Worm (Caenorhabditis elegans) whole organism, L1 larva: Measurements from ENCODE around the gene umps-1.
A peak's percentile ranks its signal among the peaks of the same experiment; 100 is the strongest.

ENCODE experiments used
- C04F5.9 ChIP-seq: sonication (generic microtip); optimal IDR thresholded peaks from 2 replicates; lab custom pipeline; 2016; ENCODE audit warnings: missing genetic modification characterization, missing compliant biosample characterization
- C16A3.4 ChIP-seq: fragments of 150-350 bp; optimal IDR thresholded peaks from 2 replicates; lab custom pipeline; 2014; ENCODE audit warnings: missing biosample characterization, missing genetic modification characterization
- Y116A8C.19 ChIP-seq: sonication (generic microtip); optimal IDR thresholded peaks from 2 replicates; lab custom pipeline; 2016; ENCODE audit warnings: missing compliant biosample characterization, missing genetic modification characterization, borderline replicate concordance
- alr-1 ChIP-seq: fragments of 200-800 bp; sonication (Bioruptor generic); optimal IDR thresholded peaks from 2 replicates; lab custom pipeline; 2018; ENCODE audit warnings: borderline replicate concordance, mild to moderate bottlenecking, missing genetic modification characterization, missing compliant biosample characterization
- blmp-1 ChIP-seq: fragments of 150-350 bp; optimal IDR thresholded peaks from 2 replicates; lab custom pipeline; 2014; ENCODE audit warnings: missing biosample characterization, missing genetic modification characterization
- ceh-8 ChIP-seq: fragments of 200-800 bp; sonication (Bioruptor generic); optimal IDR thresholded peaks from 2 replicates; lab custom pipeline; 2018; ENCODE audit warnings: mild to moderate bottlenecking, missing genetic modification characterization, moderate library complexity, missing compliant biosample characterization
- ceh-82 ChIP-seq, 3 experiments: fragments of 150-350 bp in 1 of 3; sonication (generic microtip) in 2 of 3; optimal IDR thresholded peaks; 2 replicates each; lab custom pipeline; 2014 to 2017; ENCODE audit warnings: missing biosample characterization in 3 of 3, missing genetic modification characterization in 3 of 3
- dsc-1 ChIP-seq: sonication (generic microtip); optimal IDR thresholded peaks from 2 replicates; lab custom pipeline; 2016; ENCODE audit warnings: mild to moderate bottlenecking, missing genetic modification characterization, missing compliant biosample characterization
- efl-3 ChIP-seq: fragments of 200-800 bp; sonication (Bioruptor generic); optimal IDR thresholded peaks from 2 replicates; lab custom pipeline; 2018; ENCODE audit warnings: mild to moderate bottlenecking, missing genetic modification characterization, missing compliant biosample characterization
- egl-13 ChIP-seq: sonication (generic microtip); optimal IDR thresholded peaks from 2 replicates; lab custom pipeline; 2016; ENCODE audit warnings: missing genotype, missing genetic modification reagents, missing genetic modification characterization, missing compliant biosample characterization
- egl-27 ChIP-seq, 2 experiments: fragments of 150-350 bp in 1 of 2; sonication (generic microtip); optimal IDR thresholded peaks; 3 replicates each; lab custom pipeline; 2017 to 2018; ENCODE audit warnings: missing biosample characterization in 2 of 2, missing genetic modification characterization in 2 of 2, missing genetic modification reagents in 2 of 2
- elt-3 ChIP-seq, 6 experiments: fragments of 150-350 bp in 1 of 6; sonication (generic microtip); optimal IDR thresholded peaks; 2 replicates each; lab custom pipeline; 2017 to 2018; ENCODE audit warnings: missing biosample characterization in 6 of 6, missing genetic modification characterization in 6 of 6, inconsistent platforms in 1 of 6
- ets-5 ChIP-seq: fragments of 200-800 bp; sonication (Bioruptor generic); IDR thresholded peaks from 2 replicates; pipeline ENCODE4 v1.3.6; 2022; ENCODE audit warnings: missing genetic modification characterization, missing compliant biosample characterization
- fos-1 ChIP-seq: fragments of 150-350 bp; optimal IDR thresholded peaks from 2 replicates; lab custom pipeline; 2014; ENCODE audit warnings: missing biosample characterization, missing genetic modification characterization
- grh-1 ChIP-seq: fragments of 200-800 bp; sonication (Bioruptor generic); IDR thresholded peaks from 2 replicates; pipeline ENCODE4 v1.3.6; 2022; ENCODE audit warnings: missing genetic modification reagents, missing genetic modification characterization, missing compliant biosample characterization
- hlh-17 ChIP-seq: fragments of 200-800 bp; sonication (Bioruptor generic); optimal IDR thresholded peaks from 2 replicates; lab custom pipeline; 2018; ENCODE audit warnings: missing genetic modification characterization, mild to moderate bottlenecking, missing compliant biosample characterization, moderate library complexity, borderline replicate concordance
- isw-1 ChIP-seq: fragments of 200-800 bp; sonication (Bioruptor generic); IDR thresholded peaks from 2 replicates; pipeline ENCODE4 v1.3.6; 2022; ENCODE audit warnings: missing genetic modification characterization, missing compliant biosample characterization
- jun-1 ChIP-seq: fragments of 150-350 bp; optimal IDR thresholded peaks from 2 replicates; lab custom pipeline; 2014; ENCODE audit warnings: missing biosample characterization, missing genetic modification reagents, missing genetic modification characterization
- lin-14 ChIP-seq: fragments of 200-800 bp; sonication (Bioruptor generic); optimal IDR thresholded peaks from 2 replicates; lab custom pipeline; 2018; ENCODE audit warnings: mild to moderate bottlenecking, missing genetic modification characterization, moderate library complexity, missing compliant biosample characterization
- lin-15B ChIP-seq: fragments of 150-350 bp; sonication (generic microtip); optimal IDR thresholded peaks from 3 replicates; lab custom pipeline; 2014; ENCODE audit warnings: missing biosample characterization, missing genetic modification characterization
- lir-3 ChIP-seq: sonication (generic microtip); optimal IDR thresholded peaks from 2 replicates; lab custom pipeline; 2016; ENCODE audit warnings: mild to moderate bottlenecking, missing genetic modification characterization, moderate library complexity, missing compliant biosample characterization; ENCODE audit not compliant: poor library complexity
- mab-9 ChIP-seq: fragments of 200-800 bp; sonication (Bioruptor generic); IDR thresholded peaks from 2 replicates; pipeline ENCODE4 v1.3.6; 2022; ENCODE audit warnings: missing genetic modification reagents, missing genetic modification characterization, missing compliant biosample characterization
- mdl-1 ChIP-seq, 2 experiments: fragments of 150-350 bp; optimal IDR thresholded peaks; 2 replicates each; lab custom pipeline; 2014 to 2017; ENCODE audit warnings: missing biosample characterization in 2 of 2, missing genetic modification characterization in 2 of 2, inconsistent platforms in 1 of 2
- nhr-12 ChIP-seq: sonication (generic microtip); optimal IDR thresholded peaks from 2 replicates; lab custom pipeline; 2017; ENCODE audit warnings: missing biosample characterization, missing genetic modification characterization
- nhr-20 ChIP-seq: sonication (generic microtip); optimal IDR thresholded peaks from 2 replicates; lab custom pipeline; 2016; ENCODE audit warnings: mild to moderate bottlenecking, missing genetic modification characterization, missing compliant biosample characterization
- nhr-237 ChIP-seq: fragments of 150-350 bp; optimal IDR thresholded peaks from 2 replicates; lab custom pipeline; 2014; ENCODE audit warnings: missing biosample characterization, missing genetic modification characterization
- nhr-47 ChIP-seq: sonication (generic microtip); optimal IDR thresholded peaks from 2 replicates; lab custom pipeline; 2016; ENCODE audit warnings: mild to moderate bottlenecking, missing genetic modification characterization, moderate library complexity, missing compliant biosample characterization
- nhr-71 ChIP-seq: sonication (generic microtip); optimal IDR thresholded peaks from 2 replicates; lab custom pipeline; 2016; ENCODE audit warnings: mild to moderate bottlenecking, missing genetic modification characterization, moderate library complexity, missing compliant biosample characterization
- nhr-77 ChIP-seq: fragments of 150-350 bp; optimal IDR thresholded peaks from 2 replicates; lab custom pipeline; 2014; ENCODE audit warnings: missing biosample characterization, missing genetic modification characterization
- nhr-84 ChIP-seq: sonication (generic microtip); optimal IDR thresholded peaks from 2 replicates; lab custom pipeline; 2017; ENCODE audit warnings: missing biosample characterization, missing genetic modification characterization
- pqm-1 ChIP-seq: sonication (generic microtip); optimal IDR thresholded peaks from 3 replicates; lab custom pipeline; 2017; ENCODE audit warnings: missing biosample characterization, missing genetic modification characterization
- rnt-1 ChIP-seq: sonication (generic microtip); optimal IDR thresholded peaks from 2 replicates; lab custom pipeline; 2016; ENCODE audit warnings: mild to moderate bottlenecking, missing genetic modification characterization, moderate library complexity, missing compliant biosample characterization
- snu-23 ChIP-seq: sonication (generic microtip); optimal IDR thresholded peaks from 2 replicates; lab custom pipeline; 2016; ENCODE audit warnings: missing genetic modification characterization, missing compliant biosample characterization
- sox-4 ChIP-seq: sonication (generic microtip); optimal IDR thresholded peaks from 2 replicates; lab custom pipeline; 2016; ENCODE audit warnings: missing genetic modification characterization, missing compliant biosample characterization
- swsn-7 ChIP-seq: sonication (generic microtip); optimal IDR thresholded peaks from 2 replicates; lab custom pipeline; 2016; ENCODE audit warnings: missing genetic modification characterization, missing compliant biosample characterization
- tlp-1 ChIP-seq: fragments of 150-350 bp; optimal IDR thresholded peaks from 2 replicates; lab custom pipeline; 2014; ENCODE audit warnings: missing biosample characterization, missing genetic modification characterization
- unc-86 ChIP-seq: sonication (generic microtip); optimal IDR thresholded peaks from 2 replicates; lab custom pipeline; 2016; ENCODE audit warnings: missing genetic modification characterization, missing compliant biosample characterization
- unc-98 ChIP-seq: fragments of 200-800 bp; sonication (Bioruptor generic); IDR thresholded peaks from 2 replicates; pipeline ENCODE4 v1.3.6; 2022; ENCODE audit warnings: missing genetic modification characterization, missing compliant biosample characterization
- zip-4 ChIP-seq: fragments of 200-800 bp; sonication (Bioruptor generic); optimal IDR thresholded peaks from 2 replicates; lab custom pipeline; 2018; ENCODE audit warnings: mild to moderate bottlenecking, missing genetic modification characterization, moderate library complexity, missing compliant biosample characterization

The umps-1 gene

ce11 chrIII:10318755-10319154, 38.7 kb downstream of the umps-1 start, which contains the start of gene unc-69 (continued):
- no peak for TF ChIP-seq mdl-1 (tag; optimal IDR thresholded peaks at IDR 0.05; lab: Kevin White, UChicago)
- TF ChIP-seq blmp-1 (tag; lab: Kevin White, UChicago) = no peak
- peak; percentile 48 for TF ChIP-seq dsc-1 (tag; lab: Kevin White, UChicago)
- TF ChIP-seq rnt-1 (tag; lab: Kevin White, UChicago) = peak; percentile 59
- TF ChIP-seq swsn-7 (tag; lab: Kevin White, UChicago) = peak; percentile 63
- TF ChIP-seq nhr-47 (tag; lab: Kevin White, UChicago) = peak; percentile 69
- no peak for TF ChIP-seq pqm-1
- TF ChIP-seq ceh-82 (tag; optimal IDR thresholded peaks at IDR 0.05; lab: Kevin White, UChicago) = peak; percentile 11 to 79 (median 43)
- TF ChIP-seq jun-1 = peak; percentile 39
- no peak for TF ChIP-seq Y116A8C.19
- no peak for TF ChIP-seq nhr-77
- TF ChIP-seq zip-4 (GFP tag; lab: Kevin White, UChicago) = no peak
- peak; percentile 72 for TF ChIP-seq lin-14 (GFP tag; lab: Kevin White, UChicago)
- no peak for TF ChIP-seq egl-27 (tag; optimal IDR thresholded peaks at IDR 0.05; lab: Kevin White, UChicago)
- TF ChIP-seq isw-1 (GFP tag; lab: Robert Waterston, UW) = peak; percentile 43
- TF ChIP-seq ceh-8 (GFP tag; lab: Kevin White, UChicago) = no peak
- TF ChIP-seq unc-86 (tag; lab: Kevin White, UChicago) = peak; percentile 61
- no peak for TF ChIP-seq grh-1
- no peak for TF ChIP-seq C04F5.9 (tag; lab: Kevin White, UChicago)
- no peak for TF ChIP-seq nhr-12 (tag; lab: Kevin White, UChicago)
- peak; percentile 44 for TF ChIP-seq nhr-20 (tag; lab: Kevin White, UChicago)
- TF ChIP-seq efl-3 (GFP tag; lab: Kevin White, UChicago) = no peak
- no peak for TF ChIP-seq fos-1 (tag; lab: Kevin White, UChicago)
- no peak for TF ChIP-seq unc-98 (GFP tag; lab: Robert Waterston, UW)
- peak; percentile 63 for TF ChIP-seq lin-15B (tag; lab: Kevin White, UChicago)
- TF ChIP-seq ets-5 = no peak
- no peak for TF ChIP-seq tlp-1 (tag; lab: Kevin White, UChicago)
- TF ChIP-seq hlh-17 (GFP tag; lab: Kevin White, UChicago) = no peak
- no peak for TF ChIP-seq mab-9 (GFP tag; lab: Robert Waterston, UW)
- peak in 1 of 6 experiments; percentile 11 for TF ChIP-seq elt-3 (tag; optimal IDR thresholded peaks at IDR 0.05; lab: Kevin White, UChicago)
- TF ChIP-seq snu-23 (GFP tag; lab: Kevin White, UChicago) = peak; percentile 73
- no peak for TF ChIP-seq nhr-237
- peak; percentile 0 for TF ChIP-seq C16A3.4 (tag; lab: Kevin White, UChicago)

DNA sequence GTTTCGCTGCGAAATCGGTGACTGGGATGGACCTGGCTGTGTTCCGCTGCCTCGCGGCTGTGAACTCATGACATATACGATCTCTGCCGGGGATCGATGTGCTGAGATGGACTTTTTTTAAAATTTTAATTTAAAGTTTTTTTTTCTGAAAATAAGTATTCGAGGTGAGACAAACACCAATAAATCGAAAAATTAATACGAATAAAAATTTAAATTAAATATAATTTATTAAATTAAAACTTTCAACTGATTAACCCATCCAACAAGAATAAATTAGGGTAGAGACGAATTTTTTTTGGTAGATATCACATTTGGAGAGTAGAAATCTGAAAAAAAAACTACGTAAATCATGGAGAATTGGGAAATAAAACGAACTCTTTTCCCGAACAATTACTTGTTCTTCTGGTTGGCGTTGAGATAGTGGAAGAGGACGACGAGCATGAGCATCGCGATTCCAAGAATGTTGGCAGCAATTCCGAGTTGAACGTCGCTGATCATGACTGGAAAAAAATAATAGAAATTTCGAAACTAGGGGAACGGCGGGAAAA, 39.3 kb downstream of the umps-1 start, which contains the start of the genes unc-50 and ostf-4:
Gene unc-50, minus strand, starts transcription at position 101 of the 548 bp plus-strand sequence.
Gene ostf-4, minus strand, starts transcription at position 498 of the 548 bp plus-strand sequence.
- no peak for TF ChIP-seq nhr-84 (tag; lab: Kevin White, UChicago)
- no peak for TF ChIP-seq efl-3 (GFP tag; lab: Kevin White, UChicago)
- TF ChIP-seq nhr-71 (tag; lab: Kevin White, UChicago) = no peak
- no peak for TF ChIP-seq egl-27 (tag; optimal IDR thresholded peaks at IDR 0.05; lab: Kevin White, UChicago)
- TF ChIP-seq unc-86 (tag; lab: Kevin White, UChicago) = no peak
- no peak for TF ChIP-seq lir-3 (tag; lab: Kevin White, UChicago)
- TF ChIP-seq sox-4 (tag; lab: Kevin White, UChicago) = no peak
- no peak for TF ChIP-seq alr-1
- no peak for TF ChIP-seq ceh-82 (tag; optimal IDR thresholded peaks at IDR 0.05; lab: Kevin White, UChicago)
- TF ChIP-seq nhr-20 (tag; lab: Kevin White, UChicago) = no peak
- no peak for TF ChIP-seq egl-13
